Worm (Caenorhabditis elegans) whole organism, early embryonic: ENCODE data around the gene flp-14.

Experiments used
- B0310.2 ChIP-seq: sonication (generic microtip); optimal IDR thresholded peaks from 2 replicates; lab custom pipeline; 2016; ENCODE audit warnings: mild to moderate bottlenecking, missing genetic modification characterization, missing compliant biosample characterization
- ama-1 ChIP-seq: fragments of 150-350 bp; optimal IDR thresholded peaks from 2 replicates; lab custom pipeline; 2014
- ets-7 ChIP-seq: sonication (generic microtip); optimal IDR thresholded peaks from 2 replicates; lab custom pipeline; 2016; ENCODE audit warnings: missing genotype, missing genetic modification characterization, missing compliant biosample characterization
- flt-1 ChIP-seq: fragments of 200-800 bp; sonication (Bioruptor generic); IDR thresholded peaks from 2 replicates; pipeline ENCODE4 v1.3.6; 2022; ENCODE audit warnings: missing genetic modification characterization, missing compliant biosample characterization
- hmbx-1 ChIP-seq: sonication (generic microtip); optimal IDR thresholded peaks from 2 replicates; lab custom pipeline; 2016; ENCODE audit warnings: mild to moderate bottlenecking, missing genetic modification characterization, missing compliant biosample characterization
- hmg-4 ChIP-seq: fragments of 200-800 bp; sonication (Bioruptor generic); optimal IDR thresholded peaks from 2 replicates; lab custom pipeline; 2018; ENCODE audit warnings: mild to moderate bottlenecking, missing genetic modification characterization, missing compliant biosample characterization
- hnd-1 ChIP-seq: sonication (generic microtip); optimal IDR thresholded peaks from 2 replicates; lab custom pipeline; 2016; ENCODE audit warnings: missing genetic modification characterization, missing compliant biosample characterization
- scrt-1 ChIP-seq: fragments of 200-800 bp; sonication (Bioruptor generic); IDR thresholded peaks from 2 replicates; pipeline ENCODE4 v1.3.6; 2022; ENCODE audit warnings: missing genetic modification characterization, missing compliant biosample characterization
- tbx-37 ChIP-seq: fragments of 200-800 bp; sonication (Bioruptor generic); conservative IDR thresholded peaks from 2 replicates; pipeline ENCODE4 v1.3.6; 2022; ENCODE audit warnings: missing genetic modification reagents, missing genetic modification characterization, missing compliant biosample characterization

ce11 chrIII:12920810-12921209 is 10.5 kb downstream of the flp-14 start:
- TF ChIP-seq ama-1 (lab: Kevin White, UChicago), result no peak
- TF ChIP-seq flt-1, result no peak
- TF ChIP-seq B0310.2 (tag; lab: Kevin White, UChicago), result no peak
- no peak for TF ChIP-seq hnd-1 (tag; lab: Kevin White, UChicago)
- no peak for TF ChIP-seq tbx-37 (GFP tag; lab: Robert Waterston, UW)
- no peak for TF ChIP-seq ets-7
- no peak for TF ChIP-seq hmg-4 (GFP tag; lab: Kevin White, UChicago)
- no peak for TF ChIP-seq scrt-1 (GFP tag; lab: Robert Waterston, UW)
- TF ChIP-seq hmbx-1 (tag; lab: Kevin White, UChicago), result no peak
